Fruit fly (Drosophila melanogaster): ENCODE data around the gene AdamTS-B.

The AdamTS-B gene

DNA sequence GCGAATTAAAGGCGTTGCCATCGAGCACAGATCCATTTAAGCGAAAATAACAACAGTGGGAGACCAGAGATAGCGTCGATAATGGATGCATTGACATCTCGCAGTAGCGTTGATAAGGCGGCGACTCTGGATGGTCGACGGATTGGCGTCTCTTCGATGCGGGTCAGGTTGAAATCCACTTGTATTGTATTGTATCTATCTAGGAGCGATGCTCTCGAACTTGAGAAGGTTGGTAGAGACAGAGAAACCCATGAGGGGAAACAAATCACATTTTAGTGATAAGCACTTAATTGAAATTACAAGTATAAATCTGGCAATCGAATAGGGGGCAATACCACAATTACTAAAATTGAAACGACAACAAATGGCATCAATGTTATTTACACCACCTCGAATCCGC lies 25.2 kb downstream of the AdamTS-B start:
- TF ChIP-seq pad (GFP tag; optimal IDR thresholded peaks at IDR 0.05) (no peak), CG33017 (tag; optimal IDR thresholded peaks at IDR 0.05) (no peak), Crg-1 (GFP tag; optimal IDR thresholded peaks at IDR 0.05) (no peak), bab1 (GFP tag; optimal IDR thresholded peaks at IDR 0.05) (no peak), cic (GFP tag; optimal IDR thresholded peaks at IDR 0.05) (no peak), cnc (optimal IDR thresholded peaks at IDR 0.05) (no peak), ovo (GFP tag; optimal IDR thresholded peaks at IDR 0.05) (no peak), CG1620 (GFP tag; optimal IDR thresholded peaks at IDR 0.05) (no peak), Mnt (GFP tag; optimal IDR thresholded peaks at IDR 0.05) (no peak), CG11617 (GFP tag; optimal IDR thresholded peaks at IDR 0.05) (no peak), Hr96 (GFP tag; optimal IDR thresholded peaks at IDR 0.05) (no peak), Clk (GFP tag; optimal IDR thresholded peaks at IDR 0.05) (no peak), CG7045 (GFP tag; optimal IDR thresholded peaks at IDR 0.05) (no peak), CG7101 (tag; optimal IDR thresholded peaks at IDR 0.05) (no peak), CG14711 (tag; optimal IDR thresholded peaks at IDR 0.05) (no peak), CG5204 (GFP tag; optimal IDR thresholded peaks at IDR 0.05) (no peak), toe (GFP tag; optimal IDR thresholded peaks at IDR 0.05) (no peak), kay (GFP tag; ENCODE audit: borderline replicate concordance) (no peak), CG12768 (GFP tag; optimal IDR thresholded peaks at IDR 0.05) (no peak)

DNA sequence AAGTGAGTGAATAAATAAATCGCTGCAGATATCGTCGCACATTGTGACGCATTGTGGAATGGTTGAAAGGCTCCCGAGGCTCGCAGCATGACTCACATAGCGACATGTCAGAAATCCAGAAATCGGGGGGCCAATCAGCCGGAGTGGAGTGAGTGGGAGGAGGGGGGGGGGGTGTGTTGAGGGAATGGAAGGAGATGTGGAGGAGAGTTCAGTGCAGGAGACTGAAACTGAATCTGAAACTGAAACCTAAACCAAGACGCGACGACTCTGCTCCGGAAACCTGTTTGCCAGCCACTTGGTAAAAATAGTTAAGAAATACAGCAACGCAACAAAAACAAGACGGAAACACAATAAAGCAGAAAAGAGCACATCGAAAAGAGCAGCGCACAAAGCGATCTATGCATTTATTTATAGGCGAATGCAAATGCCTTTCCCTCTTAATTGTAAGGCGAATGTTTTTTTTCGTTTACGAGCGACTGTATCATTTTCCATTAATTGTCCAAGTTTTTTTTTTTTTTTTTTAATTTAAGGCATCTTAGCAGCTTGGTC lies 25.9 kb downstream of the AdamTS-B start:
- TF ChIP-seq cic (GFP tag; optimal IDR thresholded peaks at IDR 0.05) (no peak), pad (GFP tag; optimal IDR thresholded peaks at IDR 0.05) (no peak), CG1620 (GFP tag; optimal IDR thresholded peaks at IDR 0.05) (no peak), ovo (GFP tag; optimal IDR thresholded peaks at IDR 0.05) (no peak), CG12768 (GFP tag; optimal IDR thresholded peaks at IDR 0.05) (no peak), CG5204 (GFP tag; optimal IDR thresholded peaks at IDR 0.05) (no peak), CG7045 (GFP tag; optimal IDR thresholded peaks at IDR 0.05) (no peak), bab1 (GFP tag; optimal IDR thresholded peaks at IDR 0.05) (no peak), Mnt (GFP tag; optimal IDR thresholded peaks at IDR 0.05) (no peak), CG14711 (tag; optimal IDR thresholded peaks at IDR 0.05) (no peak), toe (GFP tag; optimal IDR thresholded peaks at IDR 0.05) (no peak), tj (GFP tag; optimal IDR thresholded peaks at IDR 0.05) (no peak), kay (GFP tag; ENCODE audit: borderline replicate concordance) (no peak), Clk (GFP tag; optimal IDR thresholded peaks at IDR 0.05) (no peak), CG7101 (tag; optimal IDR thresholded peaks at IDR 0.05) (no peak), CG33017 (tag; optimal IDR thresholded peaks at IDR 0.05) (no peak), Hr96 (GFP tag; optimal IDR thresholded peaks at IDR 0.05) (no peak), cnc (optimal IDR thresholded peaks at IDR 0.05) (no peak)

DNA sequence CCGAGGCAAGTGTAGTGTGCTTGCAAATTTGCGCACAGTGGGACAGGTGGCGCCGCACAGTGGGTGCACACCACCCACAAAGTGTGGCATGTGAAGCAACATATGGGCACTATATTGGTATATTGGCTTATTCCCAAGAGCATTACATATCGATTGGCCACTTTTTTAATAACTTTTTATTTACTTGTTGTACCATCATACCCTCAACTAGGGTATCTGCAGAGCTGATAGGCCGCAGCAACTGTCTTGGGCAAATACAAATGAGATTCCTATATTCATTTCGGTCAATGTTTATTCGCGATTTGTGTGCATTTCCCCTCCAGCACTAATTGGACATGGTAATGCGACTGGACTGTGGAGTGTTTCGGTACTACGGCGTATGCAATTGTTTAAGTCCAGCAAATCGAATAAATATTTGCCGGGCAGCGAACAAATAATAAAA lies 26.4 kb downstream of the AdamTS-B start:
- TF ChIP-seq CG7045 (GFP tag; optimal IDR thresholded peaks at IDR 0.05) (peak; percentile 32), Mnt (GFP tag; optimal IDR thresholded peaks at IDR 0.05) (no peak), tj (GFP tag; optimal IDR thresholded peaks at IDR 0.05) (no peak), toe (GFP tag; optimal IDR thresholded peaks at IDR 0.05) (no peak), cnc (optimal IDR thresholded peaks at IDR 0.05) (no peak), Clk (GFP tag; optimal IDR thresholded peaks at IDR 0.05) (no peak), CG12768 (GFP tag; optimal IDR thresholded peaks at IDR 0.05) (no peak), kay (GFP tag; ENCODE audit: borderline replicate concordance) (no peak), CG7101 (tag; optimal IDR thresholded peaks at IDR 0.05) (peak; percentile 31), CG11617 (GFP tag; optimal IDR thresholded peaks at IDR 0.05) (no peak), CG1620 (GFP tag; optimal IDR thresholded peaks at IDR 0.05) (no peak), Crg-1 (GFP tag; optimal IDR thresholded peaks at IDR 0.05) (no peak), CG14711 (tag; optimal IDR thresholded peaks at IDR 0.05) (peak; percentile 18), Hr96 (GFP tag; optimal IDR thresholded peaks at IDR 0.05) (no peak), bab1 (GFP tag; optimal IDR thresholded peaks at IDR 0.05) (peak; percentile 6), CG33017 (tag; optimal IDR thresholded peaks at IDR 0.05) (no peak), cic (GFP tag; optimal IDR thresholded peaks at IDR 0.05) (no peak), pad (GFP tag; optimal IDR thresholded peaks at IDR 0.05) (peak; percentile 59), ovo (GFP tag; optimal IDR thresholded peaks at IDR 0.05) (no peak), CG5204 (GFP tag; optimal IDR thresholded peaks at IDR 0.05) (no peak)

DNA sequence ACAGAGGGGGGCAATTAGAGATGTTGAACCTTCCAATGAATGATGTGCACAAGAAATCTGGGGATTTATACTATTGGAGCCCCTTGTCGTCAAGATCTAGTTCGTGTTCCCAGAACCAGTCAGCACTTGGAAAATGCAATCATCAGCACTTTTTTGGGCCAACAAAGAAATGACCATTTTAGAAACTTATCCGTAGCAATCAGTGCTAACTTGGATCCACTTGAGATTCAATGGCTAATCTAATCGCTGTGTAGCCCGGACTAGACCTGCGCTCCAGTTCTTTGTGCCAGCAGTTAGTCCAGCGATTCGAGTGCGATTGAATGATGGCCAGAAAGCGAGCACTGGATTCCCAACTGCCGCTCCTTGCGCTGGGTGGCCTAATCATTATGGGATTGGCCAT lies 34.1 kb downstream of the AdamTS-B start, which contains the start of gene CG15773:
Gene CG15773 (plus strand): TSS at position 301 of the 400 bp plus-strand sequence.
- TF ChIP-seq CG11617 (GFP tag; optimal IDR thresholded peaks at IDR 0.05) = no peak
- TF ChIP-seq CG1620 (GFP tag; optimal IDR thresholded peaks at IDR 0.05) = no peak
- no peak for TF ChIP-seq bab1 (GFP tag; optimal IDR thresholded peaks at IDR 0.05)
- TF ChIP-seq CG33017 (tag; optimal IDR thresholded peaks at IDR 0.05) = no peak
- no peak for TF ChIP-seq tj (GFP tag; optimal IDR thresholded peaks at IDR 0.05)
- no peak for TF ChIP-seq pad (GFP tag; optimal IDR thresholded peaks at IDR 0.05)
- TF ChIP-seq CG12768 (GFP tag; optimal IDR thresholded peaks at IDR 0.05) = no peak
- TF ChIP-seq cnc (optimal IDR thresholded peaks at IDR 0.05) = no peak
- TF ChIP-seq CG14711 (tag; optimal IDR thresholded peaks at IDR 0.05) = no peak
- TF ChIP-seq Crg-1 (GFP tag; optimal IDR thresholded peaks at IDR 0.05) = no peak
- TF ChIP-seq ovo (GFP tag; optimal IDR thresholded peaks at IDR 0.05) = no peak
- no peak for TF ChIP-seq toe (GFP tag; optimal IDR thresholded peaks at IDR 0.05)
- TF ChIP-seq CG5204 (GFP tag; optimal IDR thresholded peaks at IDR 0.05) = no peak
- TF ChIP-seq kay (GFP tag; ENCODE audit: borderline replicate concordance) = no peak

DNA sequence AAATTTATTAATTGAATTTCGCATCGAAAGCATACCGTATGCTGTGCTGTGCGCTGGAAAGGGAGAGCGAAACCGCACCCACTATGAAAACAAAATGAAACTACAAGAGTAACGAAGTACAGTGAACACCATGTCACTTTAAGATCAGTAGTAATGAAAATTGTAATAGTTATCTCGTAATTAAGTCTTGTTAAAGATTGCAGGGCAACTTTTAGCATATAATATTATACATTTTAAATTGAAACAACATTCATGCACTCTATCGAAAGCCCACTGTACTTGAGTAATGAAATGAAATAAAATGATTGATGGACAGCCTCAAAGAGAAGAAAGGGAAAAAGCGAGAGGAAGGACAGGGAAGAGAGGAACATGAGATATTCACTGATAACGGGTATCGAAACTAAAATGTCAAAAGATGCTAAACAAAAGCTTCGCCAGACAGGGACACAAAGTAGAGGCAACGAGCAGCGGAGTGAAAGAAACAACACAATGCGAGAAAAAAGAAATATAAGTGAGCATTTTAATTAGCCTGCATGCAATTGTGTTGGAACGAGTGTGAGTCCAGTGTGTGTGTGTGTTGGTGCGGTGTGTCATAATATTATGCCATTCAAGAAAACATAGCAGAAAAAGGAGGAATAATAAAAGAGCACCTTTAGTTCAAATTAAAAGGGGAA lies 37.0 kb downstream of the AdamTS-B start:
- TF ChIP-seq CG1620 (GFP tag; optimal IDR thresholded peaks at IDR 0.05) (peak; percentile 85), bab1 (GFP tag; optimal IDR thresholded peaks at IDR 0.05) (peak; percentile 99), CG7101 (tag; optimal IDR thresholded peaks at IDR 0.05) (peak; percentile 97), CG33017 (tag; optimal IDR thresholded peaks at IDR 0.05) (peak; percentile 95), kay (GFP tag; ENCODE audit: borderline replicate concordance) (no peak), tj (GFP tag; optimal IDR thresholded peaks at IDR 0.05) (peak; percentile 82), cic (GFP tag; optimal IDR thresholded peaks at IDR 0.05) (peak; percentile 7), pad (GFP tag; optimal IDR thresholded peaks at IDR 0.05) (peak; percentile 81), Hr96 (GFP tag; optimal IDR thresholded peaks at IDR 0.05) (peak; percentile 86), CG11617 (GFP tag; optimal IDR thresholded peaks at IDR 0.05) (peak; percentile 88), CG7045 (GFP tag; optimal IDR thresholded peaks at IDR 0.05) (peak; percentile 77), cnc (optimal IDR thresholded peaks at IDR 0.05) (no peak), CG14711 (tag; optimal IDR thresholded peaks at IDR 0.05) (peak; percentile 95), Clk (GFP tag; optimal IDR thresholded peaks at IDR 0.05) (peak; percentile 20), Mnt (GFP tag; optimal IDR thresholded peaks at IDR 0.05) (peak; percentile 88), ovo (GFP tag; optimal IDR thresholded peaks at IDR 0.05) (no peak), CG12768 (GFP tag; optimal IDR thresholded peaks at IDR 0.05) (peak; percentile 65), CG5204 (GFP tag; optimal IDR thresholded peaks at IDR 0.05) (peak; percentile 77), toe (GFP tag; optimal IDR thresholded peaks at IDR 0.05) (peak; percentile 73), Crg-1 (GFP tag; optimal IDR thresholded peaks at IDR 0.05) (peak; percentile 83)

Measured in whole organism, adult.